Worm (Caenorhabditis elegans) whole organism, L1 larva: ENCODE results near the gene gcy-27.

Experiments
- aha-1 ChIP-seq: fragments of 150-350 bp; optimal IDR thresholded peaks from 2 replicates; lab custom pipeline; 2014; ENCODE audit warnings: missing biosample characterization, missing genetic modification characterization
- alr-1 ChIP-seq: fragments of 200-800 bp; sonication (Bioruptor generic); optimal IDR thresholded peaks from 2 replicates; lab custom pipeline; 2018; ENCODE audit warnings: borderline replicate concordance, mild to moderate bottlenecking, missing genetic modification characterization, missing compliant biosample characterization
- efl-1 ChIP-seq, 4 experiments: fragments of 150-350 bp; optimal IDR thresholded peaks in 3 of 4; peaks in 1 of 4; 1 replicate in 1 of 4; 2 replicates in 3 of 4; lab custom pipeline; 2014; ENCODE audit warnings: missing biosample characterization in 2 of 4, missing genetic modification characterization in 2 of 4, missing genetic modification reagents in 2 of 4
- fkh-10 ChIP-seq: sonication (generic microtip); optimal IDR thresholded peaks from 2 replicates; lab custom pipeline; 2017; ENCODE audit warnings: missing biosample characterization, missing genetic modification reagents, missing genetic modification characterization
- fkh-8 ChIP-seq: sonication (generic microtip); optimal IDR thresholded peaks from 2 replicates; lab custom pipeline; 2016; ENCODE audit warnings: mild to moderate bottlenecking, missing genetic modification characterization, missing compliant biosample characterization
- mab-9 ChIP-seq: fragments of 200-800 bp; sonication (Bioruptor generic); IDR thresholded peaks from 2 replicates; pipeline ENCODE4 v1.3.6; 2022; ENCODE audit warnings: missing genetic modification reagents, missing genetic modification characterization, missing compliant biosample characterization
- nhr-76 ChIP-seq: sonication (generic microtip); optimal IDR thresholded peaks from 2 replicates; lab custom pipeline; 2017; ENCODE audit warnings: missing biosample characterization, missing genetic modification characterization
- snpc-4 ChIP-seq: fragments of 150-350 bp; optimal IDR thresholded peaks from 2 replicates; lab custom pipeline; 2014; ENCODE audit warnings: missing biosample characterization, missing genetic modification characterization
- unc-130 ChIP-seq: fragments of 150-350 bp; optimal IDR thresholded peaks from 2 replicates; lab custom pipeline; 2017; ENCODE audit warnings: missing biosample characterization, missing genetic modification characterization, inconsistent platforms
- unc-86 ChIP-seq: sonication (generic microtip); optimal IDR thresholded peaks from 2 replicates; lab custom pipeline; 2016; ENCODE audit warnings: missing genetic modification characterization, missing compliant biosample characterization
- vab-15 ChIP-seq: sonication (generic microtip); optimal IDR thresholded peaks from 2 replicates; lab custom pipeline; 2017; ENCODE audit warnings: missing genotype, mild to moderate bottlenecking, missing genetic modification characterization, missing compliant biosample characterization
- ztf-11 ChIP-seq, 2 experiments: sonication (generic microtip); optimal IDR thresholded peaks; 2 replicates each; lab custom pipeline; 2016 to 2017; ENCODE audit warnings: missing genetic modification characterization in 2 of 2, missing biosample characterization in 1 of 2, missing compliant biosample characterization in 1 of 2

- no peak for TF ChIP-seq nhr-76 (tag; lab: Kevin White, UChicago)
- no peak for TF ChIP-seq unc-86 (tag; lab: Kevin White, UChicago)
- no peak for TF ChIP-seq aha-1 (tag; lab: Kevin White, UChicago)
- TF ChIP-seq unc-130 (tag; lab: Kevin White, UChicago): no peak
- TF ChIP-seq fkh-10: no peak
- TF ChIP-seq mab-9 (GFP tag; lab: Robert Waterston, UW): no peak
- no peak for TF ChIP-seq fkh-8 (tag; lab: Kevin White, UChicago)
- TF ChIP-seq snpc-4 (tag; lab: Kevin White, UChicago): no peak
- TF ChIP-seq alr-1 (tag; lab: Kevin White, UChicago): no peak
- TF ChIP-seq vab-15 (tag; lab: Kevin White, UChicago): no peak
- TF ChIP-seq ztf-11 (tag; optimal IDR thresholded peaks at IDR 0.05; lab: Kevin White, UChicago): no peak
- TF ChIP-seq efl-1 (optimal IDR thresholded peaks at IDR 0.05; lab: Kevin White, UChicago): no peak
- no peak for TF ChIP-seq efl-1 (GFP tag; optimal IDR thresholded peaks at IDR 0.05 in 1 of 2; lab: Kevin White, UChicago)
Observed at ce11 chrIV:17448319-17448718, 11.9 kb upstream of the gcy-27 start.
